Fruit fly (Drosophila melanogaster) whole organism, embryonic: ENCODE measurements around the gene CG12477.

Source experiments
- CG1233 ChIP-seq: fragments of 200-800 bp; sonication (Bioruptor generic); optimal IDR thresholded peaks from 4 replicates; lab custom pipeline; 2018; ENCODE audit warnings: missing biosample characterization, mild to moderate bottlenecking, missing genetic modification characterization
- CG3163 ChIP-seq: fragments of 200-800 bp; sonication (Bioruptor generic); optimal IDR thresholded peaks from 3 replicates; lab custom pipeline; 2016; ENCODE audit warnings: missing biosample characterization, missing genetic modification characterization
- CG4617 ChIP-seq: fragments of 200-800 bp; sonication (Bioruptor generic); optimal IDR thresholded peaks from 3 replicates; lab custom pipeline; 2016; ENCODE audit warnings: missing biosample characterization, missing genetic modification characterization, borderline replicate concordance
- Scr ChIP-seq: fragments of 200-800 bp; sonication (Bioruptor generic); IDR thresholded peaks from 2 replicates; pipeline ENCODE4 v1.3.6; 2022; ENCODE audit warnings: missing biosample characterization, missing genetic modification characterization; ENCODE audit not compliant: partially characterized antibody
- Six4 ChIP-seq: fragments of 200-800 bp; sonication (Bioruptor generic); optimal IDR thresholded peaks from 2 replicates; lab custom pipeline; 2016; ENCODE audit warnings: missing biosample characterization, missing genetic modification characterization
- br ChIP-seq: fragments of >200 bp; optimal IDR thresholded peaks from 2 replicates; lab custom pipeline; 2017
- knrl ChIP-seq: fragments of 200-800 bp; sonication (Bioruptor generic); IDR thresholded peaks from 3 replicates; pipeline ENCODE4 v1.3.6; 2022; ENCODE audit warnings: missing biosample characterization, missing genetic modification characterization; ENCODE audit not compliant: partially characterized antibody
- nerfin-2 ChIP-seq: fragments of 200-800 bp; sonication (Bioruptor generic); IDR thresholded peaks from 2 replicates; pipeline ENCODE4 v1.3.6; 2022; ENCODE audit warnings: missing biosample characterization, missing genetic modification characterization; ENCODE audit not compliant: partially characterized antibody

dm6 chr3L:18761728-18762127 lies 38.7 kb upstream of the CG12477 start:
- TF ChIP-seq Six4 (GFP tag; lab: Kevin White, UChicago) (no peak), knrl (GFP tag; lab: Robert Waterston, UW) (no peak), br (lab: Kevin White, UChicago) (no peak), CG4617 (GFP tag; lab: Kevin White, UChicago) (no peak), nerfin-2 (GFP tag; lab: Robert Waterston, UW) (no peak), CG3163 (GFP tag; lab: Kevin White, UChicago) (no peak), Scr (GFP tag; lab: Robert Waterston, UW) (no peak), CG1233 (no peak)
